Fruit fly (Drosophila melanogaster): Measurements from ENCODE around the gene dbr.

dm6 chr2L:102161-102761 lies 36.0 kb downstream of the dbr start, which contains the start of gene Creld:
- no peak for TF ChIP-seq CG14655 (GFP tag; optimal IDR thresholded peaks at IDR 0.05)
- no peak for TF ChIP-seq Pif1A (GFP tag; optimal IDR thresholded peaks at IDR 0.05)
- TF ChIP-seq fd96Ca (GFP tag; IDR thresholded peaks at IDR 0.05) = no peak
- no peak for TF ChIP-seq CG8159 (tag; optimal IDR thresholded peaks at IDR 0.05)
- no peak for TF ChIP-seq CG8301 (tag; optimal IDR thresholded peaks at IDR 0.05)
- no peak for TF ChIP-seq CG32121 (GFP tag; IDR thresholded peaks at IDR 0.05)
- TF ChIP-seq CG15710 (tag; optimal IDR thresholded peaks at IDR 0.05) = no peak
- TF ChIP-seq CG9948 (tag; optimal IDR thresholded peaks at IDR 0.05) = no peak
- TF ChIP-seq Pif1B (GFP tag; optimal IDR thresholded peaks at IDR 0.05) = no peak
- TF ChIP-seq CG12605 (GFP tag; IDR thresholded peaks at IDR 0.05) = no peak
- no peak for TF ChIP-seq rn (GFP tag; IDR thresholded peaks at IDR 0.05)
- TF ChIP-seq gl (tag; optimal IDR thresholded peaks at IDR 0.05) = no peak
- TF ChIP-seq CG10348 (GFP tag; IDR thresholded peaks at IDR 0.05) = no peak
- no peak for TF ChIP-seq EcR (GFP tag; optimal IDR thresholded peaks at IDR 0.05)

All from whole organism, pupa.